Fruit fly (Drosophila melanogaster): ENCODE data around the gene Uch-L5.

Gene Uch-L5

DNA sequence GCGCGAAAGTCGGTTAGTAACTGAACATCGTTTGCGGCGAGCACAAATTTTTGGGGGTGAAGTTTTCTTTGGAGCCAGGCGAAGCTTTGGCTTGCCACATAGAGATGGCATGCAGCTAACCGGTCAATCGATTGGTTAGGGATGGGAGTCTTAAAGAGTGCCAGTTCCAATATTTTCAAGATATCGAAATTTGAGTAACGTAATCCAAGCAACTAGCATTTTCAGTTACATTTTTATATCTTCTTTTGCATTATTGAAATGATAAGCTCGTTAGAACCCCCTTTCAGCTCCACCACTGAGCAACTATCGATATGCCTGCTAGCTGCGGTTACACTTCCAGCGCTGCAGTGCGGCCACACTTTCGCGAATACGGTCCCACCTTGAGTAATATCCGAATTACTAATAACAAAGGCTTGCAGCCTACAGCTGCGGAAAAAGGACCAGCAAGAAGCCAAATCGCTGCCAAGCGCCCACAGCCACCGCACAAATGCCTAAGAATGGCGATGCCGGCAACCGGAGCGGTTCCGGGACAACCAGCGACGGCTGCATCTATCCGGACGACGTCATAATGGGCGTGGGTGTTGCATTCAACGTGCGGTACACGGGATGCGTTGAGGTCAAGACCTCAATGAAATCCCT is 50.0 kb downstream of the Uch-L5 start, which contains the start of the genes Atat and Shc (continued):
- TF ChIP-seq nau (GFP tag; optimal IDR thresholded peaks at IDR 0.05) (peak; percentile 95), CG8765 (GFP tag; IDR thresholded peaks at IDR 0.05) (peak; percentile 99), otp (GFP tag; IDR thresholded peaks at IDR 0.05) (peak; percentile 99), Meics (GFP tag; optimal IDR thresholded peaks at IDR 0.05) (peak; percentile 99), CG18599 (GFP tag; optimal IDR thresholded peaks at IDR 0.05) (peak; percentile 99), dan (GFP tag; IDR thresholded peaks at IDR 0.05) (peak; percentile 99), CG2875 (GFP tag; optimal IDR thresholded peaks at IDR 0.05) (peak; percentile 95), gcm2 (GFP tag; optimal IDR thresholded peaks at IDR 0.05) (peak; percentile 97), CG8924 (tag; optimal IDR thresholded peaks at IDR 0.05) (peak; percentile 98), CG8281 (tag; optimal IDR thresholded peaks at IDR 0.05) (peak; percentile 92), inv (GFP tag; IDR thresholded peaks at IDR 0.05; ENCODE audit: partially characterized antibody) (peak; percentile 93), kni (GFP tag; optimal IDR thresholded peaks at IDR 0.05) (peak; percentile 85), nerfin-2 (GFP tag; IDR thresholded peaks at IDR 0.05; ENCODE audit: partially characterized antibody) (peak; percentile 77), Abd-B (GFP tag; optimal IDR thresholded peaks at IDR 0.05) (peak; percentile 100), CG14441 (GFP tag; IDR thresholded peaks at IDR 0.05) (peak; percentile 100), CG15696 (tag; optimal IDR thresholded peaks at IDR 0.05) (peak; percentile 99), CG6765 (GFP tag; optimal IDR thresholded peaks at IDR 0.05) (peak; percentile 93), Trl (optimal IDR thresholded peaks at IDR 0.05) (no peak), Trl (GFP tag; optimal IDR thresholded peaks at IDR 0.05) (peak; percentile 100), NK7.1 (GFP tag; optimal IDR thresholded peaks at IDR 0.05) (peak; percentile 98), CG1024 (GFP tag; IDR thresholded peaks at IDR 0.05) (peak; percentile 96), pita (GFP tag; optimal IDR thresholded peaks at IDR 0.05) (no peak), chif (GFP tag; optimal IDR thresholded peaks at IDR 0.05) (peak; percentile 99 to 100), CG6854 (GFP tag; optimal IDR thresholded peaks at IDR 0.05) (peak; percentile 93), jigr1 (GFP tag; IDR thresholded peaks at IDR 0.05) (peak; percentile 100), slp2 (GFP tag; optimal IDR thresholded peaks at IDR 0.05) (peak; percentile 99), CG31441 (GFP tag; IDR thresholded peaks at IDR 0.05) (peak; percentile 97), CkIIα-i1 (GFP tag; IDR thresholded peaks at IDR 0.05) (peak; percentile 97), CG31224 (GFP tag; IDR thresholded peaks at IDR 0.05) (peak; percentile 98), CG10274 (GFP tag; optimal IDR thresholded peaks at IDR 0.05) (peak; percentile 95), tx (GFP tag; optimal IDR thresholded peaks at IDR 0.05) (peak; percentile 100), bigmax (GFP tag; optimal IDR thresholded peaks at IDR 0.05) (peak; percentile 72), Myb (GFP tag; optimal IDR thresholded peaks at IDR 0.05) (peak; percentile 96), tll (GFP tag; optimal IDR thresholded peaks at IDR 0.05) (peak; percentile 50 to 94), ash1 (GFP tag; optimal IDR thresholded peaks at IDR 0.05) (peak; percentile 93), Hey (tag; optimal IDR thresholded peaks at IDR 0.05) (peak; percentile 95), CG11723 (GFP tag; optimal IDR thresholded peaks at IDR 0.05) (peak; percentile 97), CG12236 (GFP tag; optimal IDR thresholded peaks at IDR 0.05) (peak; percentile 98), CG9609 (GFP tag; optimal IDR thresholded peaks at IDR 0.05) (peak; percentile 100), unc-4 (GFP tag; IDR thresholded peaks at IDR 0.05; ENCODE audit: partially characterized antibody) (peak; percentile 95), CG7271 (tag; optimal IDR thresholded peaks at IDR 0.05) (peak; percentile 96), bbx (GFP tag; IDR thresholded peaks at IDR 0.05; ENCODE audit: partially characterized antibody) (peak; percentile 71; the same call in 1 of the 2 replicates), lab (GFP tag; optimal IDR thresholded peaks at IDR 0.05) (peak; percentile 99), bowl (GFP tag; IDR thresholded peaks at IDR 0.05) (peak; percentile 96), Sin3A (optimal IDR thresholded peaks at IDR 0.05) (peak; percentile 100), CG10267 (tag; optimal IDR thresholded peaks at IDR 0.05) (peak; percentile 92), TFAM (GFP tag; optimal IDR thresholded peaks at IDR 0.05) (peak; percentile 89), CG42726 (GFP tag; IDR thresholded peaks at IDR 0.05; ENCODE audit: partially characterized antibody) (0 out of 2 replicates have a peak, but pooled peaks have one; percentile 65), shn (GFP tag; optimal IDR thresholded peaks at IDR 0.05) (peak; percentile 100)
